Fruit fly (Drosophila melanogaster): ENCODE measurements around the gene Unc-115a.
"Not testable (repeated sequence)": the region's sequence is repeated elsewhere in the genome, so short reads cannot be mapped to it uniquely, and the experiment has no call there.

- TF ChIP-seq kay (GFP tag; ENCODE audit: borderline replicate concordance); CG7101 (tag; optimal IDR thresholded peaks at IDR 0.05): not testable (repeated sequence)
Observed at dm6 chr3R:9692675-9693129, 12.5 kb downstream of the Unc-115a start, which contains the start of the genes Unc-115b, p24-2 and CG32939.

All from whole organism, adult.